Fruit fly (Drosophila melanogaster) whole organism, embryonic: ENCODE data around the gene crq.

Experiments
- Asciz ChIP-seq: fragments of 200-800 bp; sonication (Bioruptor generic); optimal IDR thresholded peaks from 2 replicates; lab custom pipeline; 2017; ENCODE audit warnings: missing biosample characterization, mild to moderate bottlenecking, missing genetic modification characterization, missing genetic modification reagents
- Awh ChIP-seq: fragments of 200-800 bp; sonication (Bioruptor generic); IDR thresholded peaks from 2 replicates; pipeline ENCODE4, ENCODE4 v1.3.6; 2022; ENCODE audit warnings: missing biosample characterization, missing genetic modification characterization
- C15 ChIP-seq: fragments of 200-800 bp; sonication (Bioruptor generic); IDR thresholded peaks from 3 replicates; pipeline ENCODE4 v1.3.6; 2022; ENCODE audit warnings: missing biosample characterization, missing genetic modification characterization
- CG10274 ChIP-seq: fragments of 200-800 bp; sonication (Bioruptor generic); optimal IDR thresholded peaks from 3 replicates; lab custom pipeline; 2017; ENCODE audit warnings: missing biosample characterization, mild to moderate bottlenecking, missing genetic modification characterization
- CG14441 ChIP-seq: fragments of 200-800 bp; sonication (Bioruptor generic); IDR thresholded peaks from 2 replicates; pipeline ENCODE4 v1.3.6; 2022; ENCODE audit warnings: missing biosample characterization, missing genetic modification characterization
- CG16779 ChIP-seq: fragments of 200-800 bp; sonication (Bioruptor generic); IDR thresholded peaks from 2 replicates; pipeline ENCODE4 v1.3.6; 2022; ENCODE audit warnings: missing biosample characterization, missing genetic modification characterization
- CG4617 ChIP-seq: fragments of 200-800 bp; sonication (Bioruptor generic); optimal IDR thresholded peaks from 3 replicates; lab custom pipeline; 2016; ENCODE audit warnings: missing biosample characterization, missing genetic modification characterization, borderline replicate concordance
- CG6683 ChIP-seq: fragments of 200-800 bp; sonication (Bioruptor generic); optimal IDR thresholded peaks from 2 replicates; lab custom pipeline; 2017; ENCODE audit warnings: missing biosample characterization, mild to moderate bottlenecking, missing genetic modification characterization, missing genetic modification reagents
- CG7556 ChIP-seq: fragments of 200-800 bp; sonication (Bioruptor generic); optimal IDR thresholded peaks from 2 replicates; lab custom pipeline; 2017; ENCODE audit warnings: missing biosample characterization, mild to moderate bottlenecking, missing genetic modification characterization
- CG7786 ChIP-seq: fragments of 200-800 bp; sonication (Bioruptor generic); optimal IDR thresholded peaks from 2 replicates; lab custom pipeline; 2016; ENCODE audit warnings: missing biosample characterization, missing genetic modification characterization
- CG8290 ChIP-seq, 3 experiments: fragments of 200-800 bp; sonication (Bioruptor generic); optimal IDR thresholded peaks; 2 replicates each; lab custom pipeline; 2016 to 2019; ENCODE audit warnings: missing biosample characterization in 3 of 3, missing genetic modification characterization in 3 of 3, mild to moderate bottlenecking in 2 of 3, moderate library complexity in 1 of 3
- CG8478 ChIP-seq: fragments of >200 bp; optimal IDR thresholded peaks from 2 replicates; lab custom pipeline; 2018
- CG9727 ChIP-seq: fragments of 200-800 bp; sonication (Bioruptor generic); optimal IDR thresholded peaks from 3 replicates; lab custom pipeline; 2017; ENCODE audit warnings: missing biosample characterization, mild to moderate bottlenecking, missing genetic modification characterization
- CG9797 ChIP-seq: fragments of 200-800 bp; sonication (Bioruptor generic); optimal IDR thresholded peaks from 3 replicates; lab custom pipeline; 2018; ENCODE audit warnings: missing biosample characterization, mild to moderate bottlenecking, missing genetic modification characterization
- Deaf1 ChIP-seq: fragments of 200-800 bp; optimal IDR thresholded peaks from 3 replicates; lab custom pipeline; 2019; ENCODE audit warnings: missing biosample characterization, mild to moderate bottlenecking, missing genetic modification characterization, moderate library complexity
- Dfd ChIP-seq, 2 experiments: fragments of >200 bp; optimal IDR thresholded peaks; 2 replicates each; lab custom pipeline; 2017; ENCODE audit warnings: missing biosample characterization in 2 of 2, missing genetic modification characterization in 2 of 2
- Dll ChIP-seq: fragments of 200-800 bp; sonication (Bioruptor generic); IDR thresholded peaks from 4 replicates; pipeline ENCODE4 v1.3.6; 2022; ENCODE audit warnings: missing biosample characterization, missing genetic modification characterization; ENCODE audit not compliant: partially characterized antibody
- E2f1 ChIP-seq: fragments of 200-800 bp; sonication (Bioruptor generic); IDR thresholded peaks from 2 replicates; pipeline ENCODE4 v1.3.6; 2022; ENCODE audit warnings: missing biosample characterization, missing genetic modification characterization
- GATAe ChIP-seq: fragments of 200-800 bp; sonication (Bioruptor generic); conservative IDR thresholded peaks from 2 replicates; pipeline ENCODE4 v1.3.6; 2022; ENCODE audit warnings: missing biosample characterization, missing genetic modification characterization
- HmgD ChIP-seq: fragments of 200-800 bp; sonication (Bioruptor generic); optimal IDR thresholded peaks from 3 replicates; lab custom pipeline; 2016; ENCODE audit warnings: missing biosample characterization, missing genetic modification characterization
- Mad ChIP-seq: fragments of 200-800 bp; sonication (Bioruptor generic); optimal IDR thresholded peaks from 2 replicates; lab custom pipeline; 2016; ENCODE audit warnings: missing biosample characterization, missing genetic modification characterization
- Med ChIP-seq: fragments of 200-800 bp; sonication (Bioruptor generic); peaks from one replicate; lab custom pipeline; 2016; ENCODE audit warnings: missing biosample characterization, missing genetic modification characterization, mild to moderate bottlenecking, inconsistent platforms, moderate library complexity
- Mes4 ChIP-seq: fragments of 200-800 bp; sonication (Bioruptor generic); optimal IDR thresholded peaks from 2 replicates; lab custom pipeline; 2016; ENCODE audit warnings: missing biosample characterization, missing genetic modification characterization
- Nf-YC ChIP-seq: fragments of 200-800 bp; optimal IDR thresholded peaks from 3 replicates; lab custom pipeline; 2019; ENCODE audit warnings: missing biosample characterization, mild to moderate bottlenecking, missing genetic modification characterization, moderate library complexity
- Oaz ChIP-seq: fragments of 200-800 bp; sonication (Bioruptor generic); IDR thresholded peaks from 2 replicates; pipeline ENCODE4 v1.3.6; 2022; ENCODE audit warnings: missing biosample characterization, missing genetic modification characterization
- Opbp ChIP-seq: fragments of 200-800 bp; sonication (Bioruptor generic); IDR thresholded peaks from 3 replicates; pipeline ENCODE4 v1.3.6; 2022; ENCODE audit warnings: missing biosample characterization, missing genetic modification characterization; ENCODE audit not compliant: partially characterized antibody
- Ptx1 ChIP-seq: fragments of 200-800 bp; sonication (Bioruptor generic); IDR thresholded peaks from 2 replicates; pipeline ENCODE4 v1.3.6; 2022; ENCODE audit warnings: missing biosample characterization, missing genetic modification characterization
- Ravus ChIP-seq: fragments of 200-800 bp; sonication (Bioruptor generic); IDR thresholded peaks from 2 replicates; pipeline ENCODE4 v1.3.6; 2022; ENCODE audit warnings: missing biosample characterization, missing genetic modification characterization
- Six4 ChIP-seq: fragments of 200-800 bp; sonication (Bioruptor generic); optimal IDR thresholded peaks from 2 replicates; lab custom pipeline; 2016; ENCODE audit warnings: missing biosample characterization, missing genetic modification characterization
- Sry-β ChIP-seq: fragments of 200-800 bp; sonication (Bioruptor generic); optimal IDR thresholded peaks from 2 replicates; lab custom pipeline; 2018; ENCODE audit warnings: missing biosample characterization, mild to moderate bottlenecking, missing genetic modification characterization, moderate library complexity
- Sry-δ ChIP-seq: fragments of 200-800 bp; sonication (Bioruptor generic); optimal IDR thresholded peaks from 2 replicates; lab custom pipeline; 2016; ENCODE audit warnings: missing biosample characterization, missing genetic modification characterization
- Taf1 ChIP-seq: fragments of 200-800 bp; sonication (Bioruptor generic); IDR thresholded peaks from 2 replicates; pipeline ENCODE4 v1.3.6; 2022; ENCODE audit warnings: missing biosample characterization, missing genetic modification characterization
- bcd ChIP-seq: fragments of 200-800 bp; sonication (Bioruptor generic); optimal IDR thresholded peaks from 2 replicates; lab custom pipeline; 2017; ENCODE audit warnings: missing biosample characterization, mild to moderate bottlenecking, missing genetic modification characterization
- bowl ChIP-seq: fragments of 200-800 bp; sonication (Bioruptor generic); IDR thresholded peaks from 2 replicates; pipeline ENCODE4 v1.3.6; 2022; ENCODE audit warnings: missing biosample characterization, missing genetic modification characterization
- cato ChIP-seq: fragments of 200-800 bp; sonication (Bioruptor generic); optimal IDR thresholded peaks from 2 replicates; lab custom pipeline; 2016; ENCODE audit warnings: missing biosample characterization, missing genetic modification characterization, borderline replicate concordance
- chinmo ChIP-seq: fragments of 200-800 bp; sonication (Bioruptor generic); IDR thresholded peaks from 4 replicates; pipeline ENCODE4 v1.3.6; 2022; ENCODE audit warnings: missing biosample characterization, missing genetic modification characterization; ENCODE audit not compliant: partially characterized antibody
- da ChIP-seq: fragments of 200-800 bp; sonication (Bioruptor generic); optimal IDR thresholded peaks from 2 replicates; lab custom pipeline; 2016; ENCODE audit warnings: missing biosample characterization, missing genetic modification characterization
- dati ChIP-seq: fragments of 200-800 bp; sonication (Bioruptor generic); IDR thresholded peaks from 2 replicates; pipeline ENCODE4 v1.3.6; 2022; ENCODE audit warnings: missing biosample characterization, missing genetic modification characterization
- emc ChIP-seq: fragments of 200-800 bp; sonication (Bioruptor generic); optimal IDR thresholded peaks from 2 replicates; lab custom pipeline; 2016; ENCODE audit warnings: missing biosample characterization, missing genetic modification characterization
- exex ChIP-seq: fragments of 200-800 bp; sonication (Bioruptor generic); optimal IDR thresholded peaks from 4 replicates; lab custom pipeline; 2018; ENCODE audit warnings: missing biosample characterization, mild to moderate bottlenecking, missing genetic modification characterization, moderate library complexity
- eyg ChIP-seq: fragments of 200-800 bp; sonication (Bioruptor generic); optimal IDR thresholded peaks from 3 replicates; lab custom pipeline; 2016; ENCODE audit warnings: missing biosample characterization, missing genetic modification characterization
- hth ChIP-seq: fragments of >200 bp; optimal IDR thresholded peaks from 2 replicates; lab custom pipeline; 2017; ENCODE audit warnings: inconsistent platforms
- jigr1 ChIP-seq: fragments of 200-800 bp; sonication (Bioruptor generic); IDR thresholded peaks from 3 replicates; pipeline ENCODE4 v1.3.6; 2022; ENCODE audit warnings: missing biosample characterization, missing genetic modification characterization
- kay ChIP-seq: fragments of 200-800 bp; sonication (Bioruptor generic); optimal IDR thresholded peaks from 2 replicates; lab custom pipeline; 2016; ENCODE audit warnings: missing biosample characterization, missing genetic modification characterization
- nerfin-2 ChIP-seq: fragments of 200-800 bp; sonication (Bioruptor generic); IDR thresholded peaks from 2 replicates; pipeline ENCODE4 v1.3.6; 2022; ENCODE audit warnings: missing biosample characterization, missing genetic modification characterization; ENCODE audit not compliant: partially characterized antibody
- pan ChIP-seq, 4 experiments: fragments of >200 bp in 3 of 4; fragments of 200-800 bp in 1 of 4; sonication (Bioruptor generic) in 1 of 4; optimal IDR thresholded peaks in 3 of 4; IDR thresholded peaks in 1 of 4; 2 replicates each; pipeline versions ENCODE4 v1.3.6 to Lab custom; 2017 to 2022; ENCODE audit warnings: missing biosample characterization in 2 of 4, missing genetic modification characterization in 2 of 4, mixed read lengths in 1 of 4
- pnt ChIP-seq: fragments of 200-800 bp; sonication (Bioruptor generic); optimal IDR thresholded peaks from 3 replicates; lab custom pipeline; 2016; ENCODE audit warnings: missing biosample characterization, missing genetic modification characterization
- pros ChIP-seq: fragments of 200-800 bp; sonication (Bioruptor generic); optimal IDR thresholded peaks from 3 replicates; lab custom pipeline; 2019; ENCODE audit warnings: missing biosample characterization, mild to moderate bottlenecking, missing genetic modification characterization, moderate library complexity
- sob ChIP-seq: fragments of 200-800 bp; sonication (Bioruptor generic); IDR thresholded peaks from 2 replicates; pipeline ENCODE4 v1.3.6; 2022; ENCODE audit warnings: missing biosample characterization, missing genetic modification characterization
- sqz ChIP-seq: fragments of 200-800 bp; sonication (Bioruptor generic); optimal IDR thresholded peaks from 3 replicates; lab custom pipeline; 2018; ENCODE audit warnings: missing biosample characterization, mild to moderate bottlenecking, missing genetic modification characterization
- sr ChIP-seq: fragments of 200-800 bp; sonication (Bioruptor generic); IDR thresholded peaks from 3 replicates; pipeline ENCODE4 v1.3.6; 2022; ENCODE audit warnings: missing biosample characterization, missing genetic modification characterization
- vnd ChIP-seq: fragments of 200-800 bp; sonication (Bioruptor generic); IDR thresholded peaks from 3 replicates; pipeline ENCODE4 v1.3.6; 2022; ENCODE audit warnings: missing biosample characterization, missing genetic modification characterization; ENCODE audit not compliant: partially characterized antibody

crq gene

dm6 chr2L:493274-493673 is 40.5 kb upstream of the crq start (continued):
- TF ChIP-seq exex (tag; lab: Kevin White, UChicago) (no peak), E2f1 (GFP tag; lab: Robert Waterston, UW) (no peak), CG7556 (GFP tag; lab: Kevin White, UChicago) (peak; percentile 27), sr (no peak), Six4 (GFP tag; lab: Kevin White, UChicago) (no peak), Mes4 (GFP tag; lab: Kevin White, UChicago) (peak; percentile 6), Ptx1 (GFP tag; lab: Robert Waterston, UW) (peak; percentile 75), Taf1 (GFP tag; lab: Robert Waterston, UW) (no peak), Nf-YC (tag; lab: Kevin White, UChicago) (no peak), CG9727 (GFP tag; lab: Kevin White, UChicago) (peak; percentile 10), Opbp (no peak), Deaf1 (tag; lab: Kevin White, UChicago) (peak; percentile 14), pan (optimal IDR thresholded peaks at IDR 0.05; lab: Kevin White, UChicago) (no peak), pan (GFP tag; optimal IDR thresholded peaks at IDR 0.05 in 1 of 2, IDR thresholded peaks at IDR 0.05 in 1 of 2) (peak in 1 of 2 experiments; percentile 36), Awh (GFP tag; lab: Robert Waterston, UW) (no peak), bcd (GFP tag; lab: Kevin White, UChicago) (peak; percentile 2), jigr1 (GFP tag; lab: Robert Waterston, UW) (no peak), Med (GFP tag; lab: Kevin White, UChicago) (peak; percentile 66), Mad (GFP tag; lab: Kevin White, UChicago) (no peak), CG16779 (GFP tag; lab: Robert Waterston, UW) (no peak), eyg (no peak), pros (no peak), pnt (GFP tag; lab: Kevin White, UChicago) (no peak), Oaz (GFP tag; lab: Robert Waterston, UW) (no peak), GATAe (no peak), da (no peak), cato (GFP tag; lab: Kevin White, UChicago) (no peak), CG4617 (GFP tag; lab: Kevin White, UChicago) (no peak), CG14441 (GFP tag; lab: Robert Waterston, UW) (peak; percentile 25; the same call in 1 of the 2 replicates), kay (GFP tag; lab: Kevin White, UChicago) (no peak), CG10274 (GFP tag; lab: Kevin White, UChicago) (no peak), Sry-β (GFP tag; lab: Kevin White, UChicago) (no peak), vnd (no peak), emc (GFP tag; lab: Kevin White, UChicago) (no peak), Dfd (GFP tag; optimal IDR thresholded peaks at IDR 0.05; lab: Kevin White, UChicago) (no peak), dati (GFP tag; lab: Robert Waterston, UW) (no peak), hth (no peak), bowl (GFP tag; lab: Robert Waterston, UW) (no peak), sob (GFP tag; lab: Robert Waterston, UW) (0 out of 2 replicates have a peak, but pooled peaks have one; percentile 30), sqz (GFP tag; lab: Kevin White, UChicago) (no peak), CG6683 (GFP tag; lab: Kevin White, UChicago) (no peak), CG8478 (no peak), CG9797 (GFP tag; lab: Kevin White, UChicago) (no peak), Ravus (no peak), Sry-δ (GFP tag; lab: Kevin White, UChicago) (no peak), chinmo (no peak), CG8290 (GFP tag; optimal IDR thresholded peaks at IDR 0.05; lab: Kevin White, UChicago) (peak; percentile 21), CG8290 (tag; optimal IDR thresholded peaks at IDR 0.05; lab: Kevin White, UChicago) (no peak), nerfin-2 (GFP tag; lab: Robert Waterston, UW) (no peak), Asciz (no peak), C15 (GFP tag; lab: Robert Waterston, UW) (no peak), Dll (no peak), CG7786 (GFP tag; lab: Kevin White, UChicago) (no peak), HmgD (GFP tag; lab: Kevin White, UChicago) (no peak)
